Fruit fly (Drosophila melanogaster) whole organism, pupa: ENCODE data around the gene CG31759.

ENCODE experiments used
- CG10348 ChIP-seq: fragments of 200-800 bp; sonication (Bioruptor generic); IDR thresholded peaks from 2 replicates; pipeline ENCODE4 v1.3.6; 2022; ENCODE audit warnings: missing biosample characterization, missing genetic modification characterization
- CG12605 ChIP-seq: fragments of 200-800 bp; sonication (Bioruptor generic); IDR thresholded peaks from 2 replicates; pipeline ENCODE4 v1.3.6; 2022; ENCODE audit warnings: missing biosample characterization, missing genetic modification characterization
- CG13204 ChIP-seq: fragments of 200-800 bp; sonication (Bioruptor generic); optimal IDR thresholded peaks from 2 replicates; lab custom pipeline; 2018; ENCODE audit warnings: missing biosample characterization, mild to moderate bottlenecking, missing genetic modification characterization, moderate library complexity
- CG14655 ChIP-seq: fragments of 200-800 bp; sonication (Bioruptor generic); optimal IDR thresholded peaks from 3 replicates; lab custom pipeline; 2017; ENCODE audit warnings: mild to moderate bottlenecking, missing biosample characterization, missing genetic modification reagents, missing genetic modification characterization
- CG15710 ChIP-seq: fragments of 200-800 bp; sonication (Bioruptor generic); optimal IDR thresholded peaks from 2 replicates; lab custom pipeline; 2018; ENCODE audit warnings: missing biosample characterization, mild to moderate bottlenecking, missing genetic modification characterization, moderate library complexity
- CG17806 ChIP-seq: fragments of 200-800 bp; sonication (Bioruptor generic); optimal IDR thresholded peaks from 2 replicates; lab custom pipeline; 2018; ENCODE audit warnings: missing biosample characterization, mild to moderate bottlenecking, missing genetic modification characterization, moderate library complexity
- CG32121 ChIP-seq: fragments of 200-800 bp; sonication (Bioruptor generic); IDR thresholded peaks from 2 replicates; pipeline ENCODE4 v1.3.6; 2022; ENCODE audit warnings: missing biosample characterization, missing genetic modification characterization
- CG34367 ChIP-seq: fragments of 200-800 bp; sonication (Bioruptor generic); optimal IDR thresholded peaks from 2 replicates; lab custom pipeline; 2018; ENCODE audit warnings: missing biosample characterization, mild to moderate bottlenecking, missing genetic modification characterization
- CG4496 ChIP-seq: fragments of 200-800 bp; sonication (Bioruptor generic); IDR thresholded peaks from 3 replicates; pipeline ENCODE4 v1.3.6; 2022; ENCODE audit warnings: missing biosample characterization, missing genetic modification characterization
- CG8159 ChIP-seq: fragments of 200-800 bp; sonication (Bioruptor generic); optimal IDR thresholded peaks from 3 replicates; lab custom pipeline; 2018; ENCODE audit warnings: missing biosample characterization, mild to moderate bottlenecking, missing genetic modification characterization, moderate library complexity
- CG8301 ChIP-seq: fragments of 200-800 bp; sonication (Bioruptor generic); optimal IDR thresholded peaks from 2 replicates; lab custom pipeline; 2018; ENCODE audit warnings: missing biosample characterization, mild to moderate bottlenecking, missing genetic modification characterization
- CG9948 ChIP-seq: fragments of 200-800 bp; sonication (Bioruptor generic); optimal IDR thresholded peaks from 2 replicates; lab custom pipeline; 2018; ENCODE audit warnings: missing biosample characterization, mild to moderate bottlenecking, missing genetic modification characterization, moderate library complexity
- D1 ChIP-seq: fragments of 200-800 bp; sonication (Bioruptor generic); optimal IDR thresholded peaks from 2 replicates; lab custom pipeline; 2018; ENCODE audit warnings: missing biosample characterization, mild to moderate bottlenecking, missing genetic modification characterization, moderate library complexity
- EcR ChIP-seq: fragments of 200-800 bp; sonication (Bioruptor generic); optimal IDR thresholded peaks from 3 replicates; lab custom pipeline; 2019; ENCODE audit warnings: missing biosample characterization, missing genetic modification characterization, mild to moderate bottlenecking, moderate library complexity, missing genetic modification reagents
- Ets98B ChIP-seq: fragments of 200-800 bp; sonication (Bioruptor generic); IDR thresholded peaks from 2 replicates; pipeline ENCODE4 v1.3.6; 2022; ENCODE audit warnings: missing biosample characterization, missing genetic modification characterization
- Pif1A ChIP-seq: fragments of 200-800 bp; sonication (Bioruptor generic); optimal IDR thresholded peaks from 3 replicates; lab custom pipeline; 2016; ENCODE audit warnings: missing biosample characterization, missing genetic modification characterization
- Pif1B ChIP-seq: fragments of 200-800 bp; sonication (Bioruptor generic); optimal IDR thresholded peaks from 3 replicates; lab custom pipeline; 2016; ENCODE audit warnings: missing biosample characterization, missing genetic modification characterization
- Snoo ChIP-seq: fragments of 200-800 bp; sonication (Bioruptor generic); optimal IDR thresholded peaks from 3 replicates; lab custom pipeline; 2017; ENCODE audit warnings: missing biosample characterization, mild to moderate bottlenecking, missing genetic modification characterization, inconsistent platforms
- fd96Ca ChIP-seq: fragments of 200-800 bp; sonication (Bioruptor generic); IDR thresholded peaks from 3 replicates; pipeline ENCODE4 v1.3.6; 2022; ENCODE audit warnings: missing biosample characterization, missing genetic modification characterization
- gl ChIP-seq: fragments of 200-800 bp; sonication (Bioruptor generic); optimal IDR thresholded peaks from 2 replicates; lab custom pipeline; 2018; ENCODE audit warnings: missing biosample characterization, mild to moderate bottlenecking, missing genetic modification characterization
- rn ChIP-seq: fragments of 200-800 bp; sonication (Bioruptor generic); IDR thresholded peaks from 2 replicates; pipeline ENCODE4 v1.3.6; 2022; ENCODE audit warnings: missing biosample characterization, missing genetic modification characterization

Gene CG31759

dm6 chr2L:12174493-12175129 is 32.9 kb upstream of the CG31759 start, which contains the start of gene bru1:
Gene bru1, plus strand, starts transcription at chr2L:12175004.
- no peak for TF ChIP-seq Pif1B (GFP tag; lab: Kevin White, UChicago)
- no peak for TF ChIP-seq CG4496 (GFP tag; lab: Robert Waterston, UW)
- TF ChIP-seq CG12605 (GFP tag; lab: Robert Waterston, UW): no peak
- TF ChIP-seq CG10348: no peak
- TF ChIP-seq CG34367 (tag; lab: Kevin White, UChicago): no peak
- TF ChIP-seq CG32121 (GFP tag; lab: Robert Waterston, UW): no peak
- no peak for TF ChIP-seq fd96Ca (GFP tag; lab: Robert Waterston, UW)
- no peak for TF ChIP-seq CG9948 (tag; lab: Kevin White, UChicago)
- TF ChIP-seq CG15710 (tag; lab: Kevin White, UChicago): no peak
- no peak for TF ChIP-seq gl (tag; lab: Kevin White, UChicago)
- TF ChIP-seq CG8159: no peak
- TF ChIP-seq EcR (GFP tag; lab: Kevin White, UChicago): no peak
- TF ChIP-seq CG14655 (GFP tag; lab: Kevin White, UChicago): no peak
- TF ChIP-seq Pif1A: no peak
- TF ChIP-seq CG8301: no peak
- no peak for TF ChIP-seq Snoo (tag; lab: Kevin White, UChicago)

dm6 chr2L:12177621-12178020 is 29.9 kb upstream of the CG31759 start, which contains the start of gene atilla:
Gene atilla, minus strand, starts transcription at chr2L:12177886.
- TF ChIP-seq CG15710 (tag; lab: Kevin White, UChicago): no peak
- no peak for TF ChIP-seq CG34367 (tag; lab: Kevin White, UChicago)
- no peak for TF ChIP-seq CG8159
- no peak for TF ChIP-seq CG12605 (GFP tag; lab: Robert Waterston, UW)
- no peak for TF ChIP-seq EcR (GFP tag; lab: Kevin White, UChicago)
- TF ChIP-seq, all 21 proteins: peak for 0

dm6 chr2L:12192978-12193377 is 14.5 kb upstream of the CG31759 start:
- TF ChIP-seq EcR (GFP tag; lab: Kevin White, UChicago) (no peak), CG4496 (GFP tag; lab: Robert Waterston, UW) (no peak), CG17806 (tag; lab: Kevin White, UChicago) (peak; percentile 54), CG32121 (GFP tag; lab: Robert Waterston, UW) (no peak), D1 (tag; lab: Kevin White, UChicago) (no peak), CG34367 (tag; lab: Kevin White, UChicago) (peak; percentile 47), CG14655 (GFP tag; lab: Kevin White, UChicago) (peak; percentile 34), Pif1A (peak; percentile 11), CG15710 (tag; lab: Kevin White, UChicago) (peak; percentile 59), CG9948 (tag; lab: Kevin White, UChicago) (peak; percentile 59), rn (GFP tag; lab: Robert Waterston, UW) (no peak), CG10348 (no peak), fd96Ca (GFP tag; lab: Robert Waterston, UW) (no peak), Ets98B (no peak), CG8159 (peak; percentile 65)

- TF ChIP-seq rn (GFP tag; lab: Robert Waterston, UW) (no peak), fd96Ca (GFP tag; lab: Robert Waterston, UW) (peak; percentile 39; the same call in 1 of the 3 replicates), CG4496 (GFP tag; lab: Robert Waterston, UW) (peak; percentile 28; the same call in 1 of the 3 replicates), CG12605 (GFP tag; lab: Robert Waterston, UW) (no peak), CG17806 (tag; lab: Kevin White, UChicago) (no peak)
Measured at dm6 chr2L:12194858-12195257, 12.7 kb upstream of the CG31759 start.

- no peak for TF ChIP-seq CG9948 (tag; lab: Kevin White, UChicago)
- TF ChIP-seq Ets98B: no peak
- TF ChIP-seq Pif1B (GFP tag; lab: Kevin White, UChicago): no peak
- TF ChIP-seq gl (tag; lab: Kevin White, UChicago): no peak
- TF ChIP-seq Pif1A: no peak
- TF ChIP-seq CG17806 (tag; lab: Kevin White, UChicago): no peak
- TF ChIP-seq CG10348: no peak
- TF ChIP-seq rn (GFP tag; lab: Robert Waterston, UW): no peak
- TF ChIP-seq CG8159: no peak
- TF ChIP-seq CG12605 (GFP tag; lab: Robert Waterston, UW): no peak
- TF ChIP-seq CG4496 (GFP tag; lab: Robert Waterston, UW): no peak
Measured at dm6 chr2L:12200990-12201389, 6.5 kb upstream of the CG31759 start.

- TF ChIP-seq gl (tag; lab: Kevin White, UChicago): no peak
- TF ChIP-seq CG14655 (GFP tag; lab: Kevin White, UChicago): no peak
- no peak for TF ChIP-seq Pif1B (GFP tag; lab: Kevin White, UChicago)
- no peak for TF ChIP-seq CG4496 (GFP tag; lab: Robert Waterston, UW)
- TF ChIP-seq CG12605 (GFP tag; lab: Robert Waterston, UW): no peak
- no peak for TF ChIP-seq CG8301
- TF ChIP-seq CG34367 (tag; lab: Kevin White, UChicago): no peak
- TF ChIP-seq CG15710 (tag; lab: Kevin White, UChicago): no peak
- no peak for TF ChIP-seq EcR (GFP tag; lab: Kevin White, UChicago)
- TF ChIP-seq D1 (tag; lab: Kevin White, UChicago): no peak
- no peak for TF ChIP-seq Snoo (tag; lab: Kevin White, UChicago)
- TF ChIP-seq CG13204 (GFP tag; lab: Kevin White, UChicago): no peak
- TF ChIP-seq CG9948 (tag; lab: Kevin White, UChicago): no peak
- TF ChIP-seq Ets98B: no peak
- no peak for TF ChIP-seq fd96Ca (GFP tag; lab: Robert Waterston, UW)
- no peak for TF ChIP-seq CG8159
Measured at dm6 chr2L:12242780-12243179, 35.3 kb downstream of the CG31759 start.
